Fruit fly (Drosophila melanogaster) whole organism, embryonic: ENCODE results near the gene Cp110.

Source experiments
- Abd-B ChIP-seq: fragments of 200-800 bp; sonication (Bioruptor generic); optimal IDR thresholded peaks from 2 replicates; lab custom pipeline; 2018; ENCODE audit warnings: missing biosample characterization, mild to moderate bottlenecking, missing genetic modification characterization, moderate library complexity
- Aef1 ChIP-seq: fragments of 200-800 bp; sonication (Bioruptor generic); IDR thresholded peaks from 3 replicates; pipeline ENCODE4 v1.3.6; 2022; ENCODE audit warnings: missing biosample characterization, missing genetic modification characterization
- Bgb ChIP-seq: fragments of 200-800 bp; sonication (Bioruptor generic); IDR thresholded peaks from 2 replicates; pipeline ENCODE4 v1.3.6; 2022; ENCODE audit warnings: missing biosample characterization, missing genetic modification characterization; ENCODE audit not compliant: partially characterized antibody
- CG11456 ChIP-seq: fragments of 200-800 bp; sonication (Bioruptor generic); IDR thresholded peaks from 3 replicates; pipeline ENCODE4 v1.3.6; 2022; ENCODE audit warnings: missing biosample characterization, missing genetic modification characterization
- CG12769 ChIP-seq: fragments of 200-800 bp; sonication (Bioruptor generic); optimal IDR thresholded peaks from 2 replicates; lab custom pipeline; 2019; ENCODE audit warnings: missing biosample characterization, mild to moderate bottlenecking, missing genetic modification characterization, moderate library complexity
- CG13287 ChIP-seq: fragments of 200-800 bp; sonication (Bioruptor generic); IDR thresholded peaks from 2 replicates; pipeline ENCODE4 v1.3.6; 2022; ENCODE audit warnings: missing biosample characterization, missing genetic modification characterization; ENCODE audit not compliant: partially characterized antibody
- CG13624 ChIP-seq: fragments of 200-800 bp; sonication (Bioruptor generic); optimal IDR thresholded peaks from 2 replicates; lab custom pipeline; 2016; ENCODE audit warnings: missing biosample characterization, missing genetic modification characterization
- CG14860 ChIP-seq: fragments of 200-800 bp; sonication (Bioruptor generic); IDR thresholded peaks from 3 replicates; pipeline ENCODE4 v1.3.6; 2022; ENCODE audit warnings: missing biosample characterization, missing genetic modification characterization; ENCODE audit not compliant: partially characterized antibody
- CG15601 ChIP-seq: fragments of 200-800 bp; sonication (Bioruptor generic); optimal IDR thresholded peaks from 3 replicates; lab custom pipeline; 2019; ENCODE audit warnings: missing biosample characterization, mild to moderate bottlenecking, missing genetic modification characterization, moderate library complexity
- CG16815 ChIP-seq: fragments of 200-800 bp; sonication (Bioruptor generic); optimal IDR thresholded peaks from 3 replicates; lab custom pipeline; 2017; ENCODE audit warnings: missing biosample characterization, mild to moderate bottlenecking, missing genetic modification characterization
- CG17359 ChIP-seq: fragments of 200-800 bp; sonication (Bioruptor generic); optimal IDR thresholded peaks from 3 replicates; lab custom pipeline; 2018; ENCODE audit warnings: missing biosample characterization, mild to moderate bottlenecking, missing genetic modification characterization, moderate library complexity
- CG2712 ChIP-seq: fragments of 200-800 bp; optimal IDR thresholded peaks from 3 replicates; lab custom pipeline; 2019; ENCODE audit warnings: missing biosample characterization, mild to moderate bottlenecking, missing genetic modification characterization, moderate library complexity
- CG2889 ChIP-seq: fragments of 200-800 bp; sonication (Bioruptor generic); IDR thresholded peaks from 3 replicates; pipeline ENCODE4 v1.3.6; 2022; ENCODE audit warnings: missing biosample characterization, missing genetic modification characterization
- CG3407 ChIP-seq: fragments of 200-800 bp; sonication (Bioruptor generic); optimal IDR thresholded peaks from 2 replicates; lab custom pipeline; 2018; ENCODE audit warnings: missing biosample characterization, mild to moderate bottlenecking, missing genetic modification characterization
- CG4328 ChIP-seq: fragments of 200-800 bp; sonication (Bioruptor generic); optimal IDR thresholded peaks from 3 replicates; lab custom pipeline; 2017; ENCODE audit warnings: missing biosample characterization, missing genetic modification reagents, missing genetic modification characterization
- CG6683 ChIP-seq: fragments of 200-800 bp; sonication (Bioruptor generic); optimal IDR thresholded peaks from 2 replicates; lab custom pipeline; 2017; ENCODE audit warnings: missing biosample characterization, mild to moderate bottlenecking, missing genetic modification characterization, missing genetic modification reagents
- CG6813 ChIP-seq: fragments of 200-800 bp; sonication (Bioruptor generic); optimal IDR thresholded peaks from 2 replicates; lab custom pipeline; 2017; ENCODE audit warnings: missing biosample characterization, missing genetic modification characterization, mild to moderate bottlenecking, moderate library complexity, missing genetic modification reagents
- CG7987 ChIP-seq: fragments of 200-800 bp; sonication (Bioruptor generic); optimal IDR thresholded peaks from 2 replicates; lab custom pipeline; 2018; ENCODE audit warnings: missing biosample characterization, mild to moderate bottlenecking, missing genetic modification characterization, moderate library complexity
- CG8944 ChIP-seq: fragments of 200-800 bp; sonication (Bioruptor generic); optimal IDR thresholded peaks from 3 replicates; lab custom pipeline; 2016; ENCODE audit warnings: missing biosample characterization, missing genetic modification characterization
- CG9817 ChIP-seq: fragments of 200-800 bp; sonication (Bioruptor generic); optimal IDR thresholded peaks from 2 replicates; lab custom pipeline; 2018; ENCODE audit warnings: missing biosample characterization, mild to moderate bottlenecking, missing genetic modification characterization, moderate library complexity
- CoRest ChIP-seq: fragments of 200-800 bp; sonication (Bioruptor generic); optimal IDR thresholded peaks from 3 replicates; lab custom pipeline; 2018; ENCODE audit warnings: missing biosample characterization, mild to moderate bottlenecking, missing genetic modification characterization, moderate library complexity
- Dp ChIP-seq: fragments of 200-800 bp; sonication (Bioruptor generic); optimal IDR thresholded peaks from 2 replicates; lab custom pipeline; 2018; ENCODE audit warnings: missing biosample characterization, mild to moderate bottlenecking, missing genetic modification characterization, moderate library complexity
- Ets65A ChIP-seq: fragments of 200-800 bp; sonication (Bioruptor generic); peaks from one replicate; lab custom pipeline; 2016; ENCODE audit warnings: missing biosample characterization, missing genetic modification characterization
- Fer3 ChIP-seq: fragments of 200-800 bp; sonication (Bioruptor generic); optimal IDR thresholded peaks from 2 replicates; lab custom pipeline; 2018; ENCODE audit warnings: missing biosample characterization, mild to moderate bottlenecking, missing genetic modification characterization, moderate library complexity
- Pdp1 ChIP-seq, 2 experiments: fragments of 200-800 bp; sonication (Bioruptor generic); optimal IDR thresholded peaks; 3 replicates each; lab custom pipeline; 2016; ENCODE audit warnings: missing biosample characterization in 2 of 2, missing genetic modification characterization in 2 of 2, mild to moderate bottlenecking in 1 of 2, moderate library complexity in 1 of 2
- Rfx ChIP-seq: fragments of 200-800 bp; sonication (Bioruptor generic); IDR thresholded peaks from 2 replicates; pipeline ENCODE4 v1.3.6; 2022; ENCODE audit warnings: missing biosample characterization, missing genetic modification characterization
- Side ChIP-seq: fragments of 200-800 bp; sonication (Bioruptor generic); optimal IDR thresholded peaks from 2 replicates; lab custom pipeline; 2016; ENCODE audit warnings: missing biosample characterization, missing genetic modification characterization
- bcd ChIP-seq: fragments of 200-800 bp; sonication (Bioruptor generic); optimal IDR thresholded peaks from 2 replicates; lab custom pipeline; 2017; ENCODE audit warnings: missing biosample characterization, mild to moderate bottlenecking, missing genetic modification characterization
- chinmo ChIP-seq: fragments of 200-800 bp; sonication (Bioruptor generic); IDR thresholded peaks from 4 replicates; pipeline ENCODE4 v1.3.6; 2022; ENCODE audit warnings: missing biosample characterization, missing genetic modification characterization; ENCODE audit not compliant: partially characterized antibody
- crc ChIP-seq: fragments of 200-800 bp; sonication (Bioruptor generic); optimal IDR thresholded peaks from 2 replicates; lab custom pipeline; 2016; ENCODE audit warnings: missing biosample characterization, missing genetic modification characterization
- emc ChIP-seq: fragments of 200-800 bp; sonication (Bioruptor generic); optimal IDR thresholded peaks from 2 replicates; lab custom pipeline; 2016; ENCODE audit warnings: missing biosample characterization, missing genetic modification characterization
- fd3F ChIP-seq: fragments of 200-800 bp; sonication (Bioruptor generic); optimal IDR thresholded peaks from 2 replicates; lab custom pipeline; 2018; ENCODE audit warnings: missing biosample characterization, mild to moderate bottlenecking, missing genetic modification characterization, moderate library complexity
- gcm2 ChIP-seq: fragments of 200-800 bp; sonication (Bioruptor generic); optimal IDR thresholded peaks from 2 replicates; lab custom pipeline; 2016; ENCODE audit warnings: missing biosample characterization, missing genetic modification characterization
- gem ChIP-seq: fragments of 200-800 bp; sonication (Bioruptor generic); optimal IDR thresholded peaks from 2 replicates; lab custom pipeline; 2019; ENCODE audit warnings: missing biosample characterization, mild to moderate bottlenecking, missing genetic modification characterization, moderate library complexity
- grau ChIP-seq: fragments of 200-800 bp; optimal IDR thresholded peaks from 3 replicates; lab custom pipeline; 2019; ENCODE audit warnings: missing biosample characterization, mild to moderate bottlenecking, missing genetic modification characterization, moderate library complexity
- h ChIP-seq: fragments of >200 bp; optimal IDR thresholded peaks from 2 replicates; lab custom pipeline; 2017
- jing ChIP-seq: fragments of 200-800 bp; sonication (Bioruptor generic); optimal IDR thresholded peaks from 2 replicates; lab custom pipeline; 2018; ENCODE audit warnings: missing biosample characterization, mild to moderate bottlenecking, missing genetic modification characterization
- kni ChIP-seq: fragments of 200-800 bp; sonication (Bioruptor generic); optimal IDR thresholded peaks from 3 replicates; lab custom pipeline; 2017; ENCODE audit warnings: mild to moderate bottlenecking, missing biosample characterization, missing genetic modification reagents, missing genetic modification characterization
- lilli ChIP-seq: fragments of 200-800 bp; sonication (Bioruptor generic); optimal IDR thresholded peaks from 3 replicates; lab custom pipeline; 2016; ENCODE audit warnings: missing biosample characterization, missing genetic modification characterization
- lmd ChIP-seq: fragments of 200-800 bp; sonication (Bioruptor generic); IDR thresholded peaks from 2 replicates; pipeline ENCODE4 v1.3.6; 2022; ENCODE audit warnings: missing biosample characterization, missing genetic modification characterization
- lov ChIP-seq, 2 experiments: fragments of 200-800 bp in 1 of 2; fragments of >200 bp in 1 of 2; sonication (Bioruptor generic) in 1 of 2; IDR thresholded peaks in 1 of 2; optimal IDR thresholded peaks in 1 of 2; 2 replicates in 1 of 2; 3 replicates in 1 of 2; pipeline versions ENCODE4 v1.3.6 to Lab custom; 2017 to 2022; ENCODE audit warnings: missing biosample characterization in 1 of 2, missing genetic modification characterization in 1 of 2
- pan ChIP-seq, 4 experiments: fragments of >200 bp in 3 of 4; fragments of 200-800 bp in 1 of 4; sonication (Bioruptor generic) in 1 of 4; optimal IDR thresholded peaks in 3 of 4; IDR thresholded peaks in 1 of 4; 2 replicates each; pipeline versions ENCODE4 v1.3.6 to Lab custom; 2017 to 2022; ENCODE audit warnings: missing biosample characterization in 2 of 4, missing genetic modification characterization in 2 of 4, mixed read lengths in 1 of 4
- sens ChIP-seq: fragments of 200-800 bp; sonication (Bioruptor generic); peaks from one replicate; lab custom pipeline; 2016; ENCODE audit warnings: missing biosample characterization, missing genetic modification characterization
- sim ChIP-seq: fragments of 200-800 bp; sonication (Bioruptor generic); IDR thresholded peaks from 2 replicates; pipeline ENCODE4 v1.3.6; 2022; ENCODE audit warnings: missing biosample characterization, missing genetic modification characterization
- sima ChIP-seq: fragments of 200-800 bp; sonication (Bioruptor generic); optimal IDR thresholded peaks from 2 replicates; lab custom pipeline; 2016; ENCODE audit warnings: missing biosample characterization, missing genetic modification characterization
- slbo ChIP-seq: fragments of 200-800 bp; sonication (Bioruptor generic); IDR thresholded peaks from 2 replicates; pipeline ENCODE4 v1.3.6; 2022; ENCODE audit warnings: missing biosample characterization, missing genetic modification characterization
- vvl ChIP-seq: fragments of 200-800 bp; sonication (Bioruptor generic); IDR thresholded peaks from 2 replicates; pipeline ENCODE4 v1.3.6; 2022; ENCODE audit warnings: missing biosample characterization, missing genetic modification characterization

Gene Cp110

dm6 chrX:22477689-22478590 is 3.9 kb upstream of the Cp110 start:
- TF ChIP-seq emc (GFP tag; lab: Kevin White, UChicago) (no peak), Pdp1 (GFP tag; optimal IDR thresholded peaks at IDR 0.05; lab: Kevin White, UChicago) (no peak), CG13287 (GFP tag; lab: Robert Waterston, UW) (no peak), sim (no peak), CG3407 (GFP tag; lab: Kevin White, UChicago) (no peak), pan (optimal IDR thresholded peaks at IDR 0.05; lab: Kevin White, UChicago) (no peak), pan (GFP tag; optimal IDR thresholded peaks at IDR 0.05 in 1 of 2, IDR thresholded peaks at IDR 0.05 in 1 of 2) (no peak), CG12769 (peak; percentile 0), CoRest (tag; lab: Kevin White, UChicago) (peak; percentile 18), CG15601 (tag; lab: Kevin White, UChicago) (no peak), sima (no peak), Aef1 (no peak), Abd-B (no peak), CG4328 (GFP tag; lab: Kevin White, UChicago) (no peak), fd3F (peak; percentile 12), gcm2 (GFP tag; lab: Kevin White, UChicago) (no peak), CG13624 (GFP tag; lab: Kevin White, UChicago) (no peak), slbo (peak; percentile 17; the same call in 1 of the 2 replicates), Bgb (GFP tag; lab: Robert Waterston, UW) (0 out of 2 replicates have a peak, but pooled peaks have one; percentile 10), lov (optimal IDR thresholded peaks at IDR 0.05; lab: Kevin White, UChicago) (no peak), lov (GFP tag; IDR thresholded peaks at IDR 0.05; lab: Robert Waterston, UW) (no peak), CG6683 (GFP tag; lab: Kevin White, UChicago) (no peak), Rfx (GFP tag; lab: Robert Waterston, UW) (peak; percentile 11; the same call in 1 of the 2 replicates), CG17359 (tag; lab: Kevin White, UChicago) (peak; percentile 4), crc (GFP tag; lab: Kevin White, UChicago) (no peak), bcd (no peak), CG16815 (GFP tag; lab: Kevin White, UChicago) (no peak), CG8944 (GFP tag; lab: Kevin White, UChicago) (no peak), Dp (GFP tag; lab: Kevin White, UChicago) (no peak), kni (GFP tag; lab: Kevin White, UChicago) (no peak), Fer3 (tag; lab: Kevin White, UChicago) (no peak), h (lab: Kevin White, UChicago) (no peak), lilli (GFP tag; lab: Kevin White, UChicago) (peak; percentile 18), grau (tag; lab: Kevin White, UChicago) (peak; percentile 64), CG6813 (GFP tag; lab: Kevin White, UChicago) (no peak), Ets65A (GFP tag; lab: Kevin White, UChicago) (peak; percentile 4), CG2712 (peak; percentile 7), lmd (GFP tag; lab: Robert Waterston, UW) (no peak), sens (GFP tag; lab: Kevin White, UChicago) (peak; percentile 83), CG9817 (tag; lab: Kevin White, UChicago) (no peak), Side (GFP tag; lab: Kevin White, UChicago) (no peak), chinmo (GFP tag; lab: Robert Waterston, UW) (peak; percentile 57; the same call in 1 of the 4 replicates), CG2889 (GFP tag; lab: Robert Waterston, UW) (no peak), CG11456 (GFP tag; lab: Robert Waterston, UW) (no peak), jing (GFP tag; lab: Kevin White, UChicago) (no peak), gem (tag; lab: Kevin White, UChicago) (peak; percentile 20), vvl (peak; percentile 66), CG14860 (GFP tag; lab: Robert Waterston, UW) (no peak), CG7987 (GFP tag; lab: Kevin White, UChicago) (no peak)
